Fruit fly (Drosophila melanogaster) Kc167 (cell line): ENCODE data around the gene Oamb.

ENCODE experiments used
- psq ChIP-seq: fragments of >200 bp; optimal IDR thresholded peaks from 2 replicates; lab custom pipeline; 2017; ENCODE audit warnings: missing external identifiers
- ttk ChIP-seq: sonication (Bioruptor generic); optimal IDR thresholded peaks from 2 replicates; lab custom pipeline; 2017; ENCODE audit warnings: missing external identifiers

dm6 chr3R:20739971-20740370 is 25.6 kb upstream of the Oamb start, which contains the start of gene CG42322:
- TF ChIP-seq psq (lab: Kevin White, UChicago) (no peak), ttk (lab: Kevin White, UChicago) (no peak)
